Fruit fly (Drosophila melanogaster) S2 (cell line): ENCODE results near the gene CG7988.

Experiments used
- CG8478 ChIP-seq: fragments of >200 bp; optimal IDR thresholded peaks from 2 replicates; lab custom pipeline; 2018
- CTCF ChIP-seq, 2 experiments: fragments of >200 bp; optimal IDR thresholded peaks; 2 replicates each; lab custom pipeline; 2018

- TF ChIP-seq CG8478 (lab: Kevin White, UChicago) (no peak), CTCF (optimal IDR thresholded peaks at IDR 0.05; lab: Kevin White, UChicago) (no peak)
Observed at dm6 chr3R:18232187-18232586, 11.9 kb downstream of the CG7988 start.
